Fruit fly (Drosophila melanogaster) whole organism, embryonic: ENCODE data around the gene CG43121.
A peak's percentile ranks its signal among the peaks of the same experiment; 100 is the strongest.

Experiments
- Atf6 ChIP-seq: fragments of 200-800 bp; sonication (Bioruptor generic); IDR thresholded peaks from 2 replicates; pipeline ENCODE4 v1.3.6; 2022; ENCODE audit warnings: missing biosample characterization, missing genetic modification characterization
- Awh ChIP-seq: fragments of 200-800 bp; sonication (Bioruptor generic); IDR thresholded peaks from 2 replicates; pipeline ENCODE4, ENCODE4 v1.3.6; 2022; ENCODE audit warnings: missing biosample characterization, missing genetic modification characterization
- CG10209 ChIP-seq: fragments of 200-800 bp; sonication (Bioruptor generic); optimal IDR thresholded peaks from 3 replicates; lab custom pipeline; 2017; ENCODE audit warnings: missing biosample characterization, mild to moderate bottlenecking, missing genetic modification characterization, missing genetic modification reagents
- CG10321 ChIP-seq: fragments of 200-800 bp; sonication (Bioruptor generic); IDR thresholded peaks from 2 replicates; pipeline ENCODE4 v1.3.6; 2022; ENCODE audit warnings: missing biosample characterization, missing genetic modification characterization
- CG11247 ChIP-seq: fragments of 200-800 bp; sonication (Bioruptor generic); IDR thresholded peaks from 2 replicates; pipeline ENCODE4 v1.3.6; 2022; ENCODE audit warnings: missing biosample characterization, missing genetic modification characterization
- CG12769 ChIP-seq: fragments of 200-800 bp; sonication (Bioruptor generic); optimal IDR thresholded peaks from 2 replicates; lab custom pipeline; 2019; ENCODE audit warnings: missing biosample characterization, mild to moderate bottlenecking, missing genetic modification characterization, moderate library complexity
- CG13894 ChIP-seq: fragments of 200-800 bp; sonication (Bioruptor generic); optimal IDR thresholded peaks from 3 replicates; lab custom pipeline; 2018; ENCODE audit warnings: missing biosample characterization, mild to moderate bottlenecking, missing genetic modification characterization, moderate library complexity
- CG15479 ChIP-seq: fragments of 200-800 bp; sonication (Bioruptor generic); optimal IDR thresholded peaks from 3 replicates; lab custom pipeline; 2019; ENCODE audit warnings: missing biosample characterization, mild to moderate bottlenecking, missing genetic modification characterization, moderate library complexity
- CG15514 ChIP-seq: fragments of 200-800 bp; sonication (Bioruptor generic); optimal IDR thresholded peaks from 3 replicates; lab custom pipeline; 2017; ENCODE audit warnings: missing biosample characterization, missing genetic modification characterization, mild to moderate bottlenecking, moderate library complexity, missing genetic modification reagents
- CG17361 ChIP-seq: fragments of 200-800 bp; sonication (Bioruptor generic); IDR thresholded peaks from 3 replicates; pipeline ENCODE4 v1.3.6; 2022; ENCODE audit warnings: missing biosample characterization, missing genetic modification characterization
- CG1792 ChIP-seq: fragments of 200-800 bp; sonication (Bioruptor generic); optimal IDR thresholded peaks from 2 replicates; lab custom pipeline; 2016; ENCODE audit warnings: missing biosample characterization, missing genetic modification characterization
- CG18262 ChIP-seq: fragments of 200-800 bp; optimal IDR thresholded peaks from 3 replicates; lab custom pipeline; 2019; ENCODE audit warnings: missing biosample characterization, mild to moderate bottlenecking, missing genetic modification characterization, moderate library complexity
- CG18599 ChIP-seq: fragments of 200-800 bp; sonication (Bioruptor generic); optimal IDR thresholded peaks from 3 replicates; lab custom pipeline; 2017; ENCODE audit warnings: missing biosample characterization, missing genetic modification characterization, mild to moderate bottlenecking, moderate library complexity, missing genetic modification reagents
- CG2199 ChIP-seq: fragments of 200-800 bp; sonication (Bioruptor generic); IDR thresholded peaks from 3 replicates; pipeline ENCODE4 v1.3.6; 2022; ENCODE audit warnings: missing biosample characterization, missing genetic modification characterization
- CG2678 ChIP-seq: fragments of 200-800 bp; sonication (Bioruptor generic); optimal IDR thresholded peaks from 3 replicates; lab custom pipeline; 2019; ENCODE audit warnings: missing biosample characterization, mild to moderate bottlenecking, missing genetic modification characterization, moderate library complexity
- CG3281 ChIP-seq: fragments of 200-800 bp; sonication (Bioruptor generic); optimal IDR thresholded peaks from 3 replicates; lab custom pipeline; 2017; ENCODE audit warnings: missing biosample characterization, mild to moderate bottlenecking, missing genetic modification characterization
- CG3995 ChIP-seq: fragments of 200-800 bp; sonication (Bioruptor generic); optimal IDR thresholded peaks from 3 replicates; lab custom pipeline; 2016; ENCODE audit warnings: missing biosample characterization, missing genetic modification characterization
- CG4328 ChIP-seq: fragments of 200-800 bp; sonication (Bioruptor generic); optimal IDR thresholded peaks from 3 replicates; lab custom pipeline; 2017; ENCODE audit warnings: missing biosample characterization, missing genetic modification reagents, missing genetic modification characterization
- CG4707 ChIP-seq: fragments of 200-800 bp; sonication (Bioruptor generic); optimal IDR thresholded peaks from 2 replicates; lab custom pipeline; 2018; ENCODE audit warnings: missing biosample characterization, mild to moderate bottlenecking, missing genetic modification characterization, moderate library complexity
- CG5180 ChIP-seq: fragments of 200-800 bp; sonication (Bioruptor generic); optimal IDR thresholded peaks from 3 replicates; lab custom pipeline; 2017; ENCODE audit warnings: missing biosample characterization, missing genetic modification characterization, mild to moderate bottlenecking, moderate library complexity, missing genetic modification reagents
- CG5953 ChIP-seq: fragments of 200-800 bp; sonication (Bioruptor generic); IDR thresholded peaks from 2 replicates; pipeline ENCODE4 v1.3.6; 2022; ENCODE audit warnings: missing biosample characterization, missing genetic modification characterization
- CG6689 ChIP-seq: fragments of 200-800 bp; sonication (Bioruptor generic); IDR thresholded peaks from 2 replicates; pipeline ENCODE4 v1.3.6; 2022; ENCODE audit warnings: missing biosample characterization, missing genetic modification characterization
- D ChIP-seq, 2 experiments: fragments of 200-800 bp in 1 of 2; fragments of >200 bp in 1 of 2; sonication (Bioruptor generic) in 1 of 2; optimal IDR thresholded peaks; 2 replicates in 1 of 2; 3 replicates in 1 of 2; lab custom pipeline; 2017; ENCODE audit warnings: mild to moderate bottlenecking in 1 of 2, missing biosample characterization in 1 of 2, missing genetic modification characterization in 1 of 2, missing genetic modification reagents in 1 of 2
- Dref ChIP-seq: fragments of 200-800 bp; sonication (Bioruptor generic); IDR thresholded peaks from 2 replicates; pipeline ENCODE4 v1.3.6; 2022; ENCODE audit warnings: missing biosample characterization, missing genetic modification characterization
- GATAe ChIP-seq: fragments of 200-800 bp; sonication (Bioruptor generic); conservative IDR thresholded peaks from 2 replicates; pipeline ENCODE4 v1.3.6; 2022; ENCODE audit warnings: missing biosample characterization, missing genetic modification characterization
- H2.0 ChIP-seq: fragments of 200-800 bp; sonication (Bioruptor generic); IDR thresholded peaks from 2 replicates; pipeline ENCODE4 v1.3.6; 2022; ENCODE audit warnings: missing biosample characterization, missing genetic modification characterization
- HmgZ ChIP-seq: fragments of 200-800 bp; sonication (Bioruptor generic); optimal IDR thresholded peaks from 2 replicates; lab custom pipeline; 2018; ENCODE audit warnings: missing biosample characterization, mild to moderate bottlenecking, missing genetic modification characterization
- Hr78 ChIP-seq, 2 experiments: fragments of 200-800 bp in 1 of 2; fragments of >200 bp in 1 of 2; sonication (Bioruptor generic) in 1 of 2; optimal IDR thresholded peaks; 2 replicates each; lab custom pipeline; 2017 to 2019; ENCODE audit warnings: missing biosample characterization in 2 of 2, missing genetic modification characterization in 2 of 2, mild to moderate bottlenecking in 1 of 2, moderate library complexity in 1 of 2
- Med ChIP-seq: fragments of 200-800 bp; sonication (Bioruptor generic); peaks from one replicate; lab custom pipeline; 2016; ENCODE audit warnings: missing biosample characterization, missing genetic modification characterization, mild to moderate bottlenecking, inconsistent platforms, moderate library complexity
- Mrtf ChIP-seq: fragments of 200-800 bp; sonication (Bioruptor generic); IDR thresholded peaks from 3 replicates; pipeline ENCODE4 v1.3.6; 2022; ENCODE audit warnings: missing biosample characterization, missing genetic modification characterization
- Myb ChIP-seq: fragments of 200-800 bp; sonication (Bioruptor generic); optimal IDR thresholded peaks from 2 replicates; lab custom pipeline; 2016; ENCODE audit warnings: missing biosample characterization, missing genetic modification characterization
- NFAT ChIP-seq: fragments of 200-800 bp; sonication (Bioruptor generic); IDR thresholded peaks from 2 replicates; pipeline ENCODE4 v1.3.6; 2022; ENCODE audit warnings: missing biosample characterization, missing genetic modification characterization
- Rfx ChIP-seq: fragments of 200-800 bp; sonication (Bioruptor generic); IDR thresholded peaks from 2 replicates; pipeline ENCODE4 v1.3.6; 2022; ENCODE audit warnings: missing biosample characterization, missing genetic modification characterization
- Sox102F ChIP-seq: fragments of 200-800 bp; sonication (Bioruptor generic); optimal IDR thresholded peaks from 2 replicates; lab custom pipeline; 2018; ENCODE audit warnings: missing biosample characterization, mild to moderate bottlenecking, missing genetic modification characterization, moderate library complexity
- TFAM ChIP-seq: fragments of 200-800 bp; sonication (Bioruptor generic); optimal IDR thresholded peaks from 2 replicates; lab custom pipeline; 2017; ENCODE audit warnings: missing biosample characterization, missing genetic modification characterization, inconsistent platforms
- abd-A ChIP-seq: fragments of 200-800 bp; sonication (Bioruptor generic); optimal IDR thresholded peaks from 3 replicates; lab custom pipeline; 2019; ENCODE audit warnings: missing biosample characterization, mild to moderate bottlenecking, missing genetic modification characterization, moderate library complexity
- br ChIP-seq: fragments of >200 bp; optimal IDR thresholded peaks from 2 replicates; lab custom pipeline; 2017
- chif ChIP-seq, 2 experiments: fragments of 200-800 bp; sonication (Bioruptor generic); optimal IDR thresholded peaks; 3 replicates each; lab custom pipeline; 2016; ENCODE audit warnings: missing biosample characterization in 2 of 2, missing genetic modification characterization in 2 of 2
- crc ChIP-seq: fragments of 200-800 bp; sonication (Bioruptor generic); optimal IDR thresholded peaks from 2 replicates; lab custom pipeline; 2016; ENCODE audit warnings: missing biosample characterization, missing genetic modification characterization
- crol ChIP-seq: fragments of 200-800 bp; sonication (Bioruptor generic); IDR thresholded peaks from 2 replicates; pipeline ENCODE4 v1.3.6; 2022; ENCODE audit warnings: missing biosample characterization, missing genetic modification characterization
- dan ChIP-seq: fragments of 200-800 bp; sonication (Bioruptor generic); IDR thresholded peaks from 2 replicates; pipeline ENCODE4 v1.3.6; 2022; ENCODE audit warnings: missing biosample characterization, missing genetic modification characterization
- ewg ChIP-seq: fragments of 200-800 bp; sonication (Bioruptor generic); optimal IDR thresholded peaks from 3 replicates; lab custom pipeline; 2017; ENCODE audit warnings: mild to moderate bottlenecking, missing biosample characterization, missing genetic modification reagents, missing genetic modification characterization
- jigr1 ChIP-seq: fragments of 200-800 bp; sonication (Bioruptor generic); IDR thresholded peaks from 3 replicates; pipeline ENCODE4 v1.3.6; 2022; ENCODE audit warnings: missing biosample characterization, missing genetic modification characterization
- kah ChIP-seq: fragments of 200-800 bp; sonication (Bioruptor generic); optimal IDR thresholded peaks from 2 replicates; lab custom pipeline; 2018; ENCODE audit warnings: missing biosample characterization, mild to moderate bottlenecking, missing genetic modification characterization
- klu ChIP-seq: fragments of 200-800 bp; sonication (Bioruptor generic); IDR thresholded peaks from 2 replicates; pipeline ENCODE4 v1.3.6; 2022; ENCODE audit warnings: missing biosample characterization, missing genetic modification characterization
- p53 ChIP-seq: fragments of 200-800 bp; sonication (Bioruptor generic); optimal IDR thresholded peaks from 2 replicates; lab custom pipeline; 2016; ENCODE audit warnings: missing biosample characterization, missing genetic modification characterization
- pb ChIP-seq: fragments of 200-800 bp; sonication (Bioruptor generic); optimal IDR thresholded peaks from 3 replicates; lab custom pipeline; 2016; ENCODE audit warnings: missing biosample characterization, missing genetic modification characterization
- repo ChIP-seq: fragments of 200-800 bp; sonication (Bioruptor generic); optimal IDR thresholded peaks from 2 replicates; lab custom pipeline; 2016; ENCODE audit warnings: missing biosample characterization, missing genetic modification characterization
- sens ChIP-seq: fragments of 200-800 bp; sonication (Bioruptor generic); peaks from one replicate; lab custom pipeline; 2016; ENCODE audit warnings: missing biosample characterization, missing genetic modification characterization
- sima ChIP-seq: fragments of 200-800 bp; sonication (Bioruptor generic); optimal IDR thresholded peaks from 2 replicates; lab custom pipeline; 2016; ENCODE audit warnings: missing biosample characterization, missing genetic modification characterization
- sna ChIP-seq: fragments of 200-800 bp; sonication (Bioruptor generic); IDR thresholded peaks from 2 replicates; pipeline ENCODE4 v1.3.6; 2022; ENCODE audit warnings: missing biosample characterization, missing genetic modification characterization; ENCODE audit not compliant: partially characterized antibody
- zf30C ChIP-seq: fragments of 200-800 bp; sonication (Bioruptor generic); optimal IDR thresholded peaks from 3 replicates; lab custom pipeline; 2018; ENCODE audit warnings: missing biosample characterization, mild to moderate bottlenecking, missing genetic modification characterization

Gene CG43121

dm6 chr3L:14635564-14635937 is 36.7 kb downstream of the CG43121 start:
- TF ChIP-seq D (optimal IDR thresholded peaks at IDR 0.05; lab: Kevin White, UChicago), result no peak
- TF ChIP-seq D (GFP tag; optimal IDR thresholded peaks at IDR 0.05; lab: Kevin White, UChicago), result no peak
- TF ChIP-seq CG10321 (GFP tag; lab: Robert Waterston, UW), result no peak
- TF ChIP-seq CG12769, result peak; percentile 83
- no peak for TF ChIP-seq H2.0 (GFP tag; lab: Robert Waterston, UW)
- TF ChIP-seq jigr1 (GFP tag; lab: Robert Waterston, UW), result no peak
- TF ChIP-seq Med (GFP tag; lab: Kevin White, UChicago), result peak; percentile 76
- TF ChIP-seq sima (GFP tag; lab: Kevin White, UChicago), result no peak
- 0 out of 2 replicates have a peak, but pooled peaks have one; percentile 14 for TF ChIP-seq CG5953 (GFP tag; lab: Robert Waterston, UW)
- 0 out of 3 replicates have a peak, but pooled peaks have one; percentile 8 for TF ChIP-seq CG17361 (GFP tag; lab: Robert Waterston, UW)
- no peak for TF ChIP-seq Myb
- TF ChIP-seq CG15514 (GFP tag; lab: Kevin White, UChicago), result no peak
- TF ChIP-seq CG11247 (GFP tag; lab: Robert Waterston, UW), result no peak
- TF ChIP-seq abd-A, result no peak
- TF ChIP-seq br (lab: Kevin White, UChicago), result no peak
- no peak for TF ChIP-seq Dref (GFP tag; lab: Robert Waterston, UW)
- no peak for TF ChIP-seq Sox102F (GFP tag; lab: Kevin White, UChicago)
- TF ChIP-seq CG10209 (GFP tag; lab: Kevin White, UChicago), result no peak
- TF ChIP-seq ewg, result no peak
- TF ChIP-seq CG2678 (tag; lab: Kevin White, UChicago), result no peak
- no peak for TF ChIP-seq CG1792 (GFP tag; lab: Kevin White, UChicago)
- TF ChIP-seq CG5180 (GFP tag; lab: Kevin White, UChicago), result no peak
- TF ChIP-seq CG4328 (GFP tag; lab: Kevin White, UChicago), result no peak
- no peak for TF ChIP-seq TFAM (GFP tag; lab: Kevin White, UChicago)
- no peak for TF ChIP-seq klu (GFP tag; lab: Robert Waterston, UW)
- TF ChIP-seq Hr78 (GFP tag; optimal IDR thresholded peaks at IDR 0.05; lab: Kevin White, UChicago), result peak in 1 of 2 experiments; percentile 5
- TF ChIP-seq HmgZ (tag; lab: Kevin White, UChicago), result no peak
- TF ChIP-seq CG3995 (GFP tag; lab: Kevin White, UChicago), result no peak
- TF ChIP-seq sna, result no peak
- TF ChIP-seq pb (GFP tag; lab: Kevin White, UChicago), result no peak
- TF ChIP-seq crol (GFP tag; lab: Robert Waterston, UW), result no peak
- no peak for TF ChIP-seq sens (GFP tag; lab: Kevin White, UChicago)
- TF ChIP-seq chif (GFP tag; optimal IDR thresholded peaks at IDR 0.05; lab: Kevin White, UChicago), result no peak
- TF ChIP-seq crc, result no peak
- no peak for TF ChIP-seq CG3281 (GFP tag; lab: Kevin White, UChicago)
- no peak for TF ChIP-seq Awh (GFP tag; lab: Robert Waterston, UW)
- no peak for TF ChIP-seq kah (GFP tag; lab: Kevin White, UChicago)
- TF ChIP-seq CG18599 (GFP tag; lab: Kevin White, UChicago), result no peak
- TF ChIP-seq NFAT (GFP tag; lab: Robert Waterston, UW), result no peak
- TF ChIP-seq dan (GFP tag; lab: Robert Waterston, UW), result no peak
- no peak for TF ChIP-seq CG6689
- 0 out of 2 replicates have a peak, but pooled peaks have one; percentile 3 for TF ChIP-seq Atf6 (GFP tag; lab: Robert Waterston, UW)
- no peak for TF ChIP-seq repo
- peak; percentile 44 for TF ChIP-seq CG15479 (GFP tag; lab: Kevin White, UChicago)
- TF ChIP-seq CG4707 (GFP tag; lab: Kevin White, UChicago), result no peak
- TF ChIP-seq Rfx (GFP tag; lab: Robert Waterston, UW), result no peak
- no peak for TF ChIP-seq Mrtf (GFP tag; lab: Robert Waterston, UW)
- TF ChIP-seq CG13894 (tag; lab: Kevin White, UChicago), result peak; percentile 58
- TF ChIP-seq p53, result no peak
- no peak for TF ChIP-seq CG18262
- peak; percentile 42; the same call in 1 of the 2 replicates for TF ChIP-seq GATAe (GFP tag; lab: Robert Waterston, UW)
- no peak for TF ChIP-seq zf30C
- TF ChIP-seq CG2199 (GFP tag; lab: Robert Waterston, UW), result no peak
